Fruit fly (Drosophila melanogaster) whole organism, prepupa: ENCODE measurements around the gene Sr-CI.

Experiments used
- CG34406 ChIP-seq: fragments of 200-800 bp; sonication (Bioruptor generic); optimal IDR thresholded peaks from 3 replicates; lab custom pipeline; 2016; ENCODE audit warnings: missing biosample characterization, missing genetic modification characterization
- CG6276 ChIP-seq: fragments of 200-800 bp; sonication (Bioruptor generic); optimal IDR thresholded peaks from 2 replicates; lab custom pipeline; 2017; ENCODE audit warnings: missing biosample characterization, mild to moderate bottlenecking, missing genetic modification characterization
- CG6792 ChIP-seq: fragments of 200-800 bp; sonication (Bioruptor generic); optimal IDR thresholded peaks from 3 replicates; lab custom pipeline; 2016; ENCODE audit warnings: missing biosample characterization, missing genetic modification characterization
- CG6808 ChIP-seq: fragments of 200-800 bp; sonication (Bioruptor generic); optimal IDR thresholded peaks from 3 replicates; lab custom pipeline; 2017; ENCODE audit warnings: missing biosample characterization, missing genetic modification characterization, mild to moderate bottlenecking, moderate library complexity, missing genetic modification reagents
- CG8319 ChIP-seq: fragments of 200-800 bp; sonication (Bioruptor generic); optimal IDR thresholded peaks from 3 replicates; lab custom pipeline; 2016; ENCODE audit warnings: missing biosample characterization, missing genetic modification characterization
- CG9139 ChIP-seq: fragments of 200-800 bp; sonication (Bioruptor generic); optimal IDR thresholded peaks from 3 replicates; lab custom pipeline; 2017; ENCODE audit warnings: missing biosample characterization, mild to moderate bottlenecking, missing genetic modification characterization
- Hr4 ChIP-seq: fragments of 200-800 bp; sonication (Bioruptor generic); optimal IDR thresholded peaks from 3 replicates; lab custom pipeline; 2016; ENCODE audit warnings: missing biosample characterization, missing genetic modification characterization
- Sox15 ChIP-seq: fragments of 200-800 bp; sonication (Bioruptor generic); optimal IDR thresholded peaks from 3 replicates; lab custom pipeline; 2016; ENCODE audit warnings: missing biosample characterization, missing genetic modification characterization
- salr ChIP-seq, 2 experiments: fragments of 200-800 bp; sonication (Bioruptor generic); optimal IDR thresholded peaks; 3 replicates each; lab custom pipeline; 2016 to 2018; ENCODE audit warnings: missing biosample characterization in 2 of 2, missing genetic modification characterization in 2 of 2, mild to moderate bottlenecking in 1 of 2

dm6 chr2L:4133078-4133477 is 11.6 kb downstream of the Sr-CI start:
- TF ChIP-seq CG8319 (GFP tag; lab: Kevin White, UChicago) (no peak), CG9139 (GFP tag; lab: Kevin White, UChicago) (no peak), Sox15 (no peak), CG6808 (no peak), Hr4 (no peak), salr (GFP tag; optimal IDR thresholded peaks at IDR 0.05; lab: Kevin White, UChicago) (no peak), CG6792 (GFP tag; lab: Kevin White, UChicago) (no peak), CG6276 (GFP tag; lab: Kevin White, UChicago) (no peak), CG34406 (no peak)
